Fruit fly (Drosophila melanogaster): ENCODE data around the gene phu.
A peak's percentile ranks its signal among the peaks of the same experiment; 100 is the strongest.

The phu gene

dm6 chr3R:9496748-9497147 is 2.1 kb downstream of the phu start:
- TF ChIP-seq CG8478 (optimal IDR thresholded peaks at IDR 0.05) (no peak), CTCF (optimal IDR thresholded peaks at IDR 0.05) (peak; percentile 43 to 59)

dm6 chr3R:9499238-9499637 is 4.6 kb downstream of the phu start:
- TF ChIP-seq CG8478 (optimal IDR thresholded peaks at IDR 0.05) (no peak), CTCF (optimal IDR thresholded peaks at IDR 0.05) (no peak)

dm6 chr3R:9500193-9501051 is 5.8 kb downstream of the phu start:
- TF ChIP-seq CG8478 (optimal IDR thresholded peaks at IDR 0.05) (no peak), CTCF (optimal IDR thresholded peaks at IDR 0.05) (no peak)

- TF ChIP-seq CG8478 (optimal IDR thresholded peaks at IDR 0.05) (no peak), CTCF (optimal IDR thresholded peaks at IDR 0.05) (no peak)
These were observed 7.2 kb downstream of the phu start for dm6 chr3R:9501489-9502415.

- TF ChIP-seq CTCF (optimal IDR thresholded peaks at IDR 0.05) (no peak), CG8478 (optimal IDR thresholded peaks at IDR 0.05) (no peak)
These were observed 7.8 kb downstream of the phu start, which contains the start of gene RhoL for dm6 chr3R:9502416-9502763. RhoL (minus strand) TSS chr3R:9502581.

dm6 chr3R:9503329-9504088 is 8.9 kb downstream of the phu start:
- TF ChIP-seq CTCF (optimal IDR thresholded peaks at IDR 0.05) (no peak), CG8478 (optimal IDR thresholded peaks at IDR 0.05) (no peak)

- TF ChIP-seq CG8478 (optimal IDR thresholded peaks at IDR 0.05) (no peak), CTCF (optimal IDR thresholded peaks at IDR 0.05) (no peak)
These were observed 9.8 kb downstream of the phu start, which contains the start of gene CG8149 for dm6 chr3R:9504355-9504754. CG8149 (plus strand) TSS chr3R:9504656.

dm6 chr3R:9510070-9510518 is 15.5 kb downstream of the phu start, which contains the start of gene rump:
rump (minus strand) TSS chr3R:9510324.
- no peak for TF ChIP-seq CTCF (optimal IDR thresholded peaks at IDR 0.05)
- TF ChIP-seq CG8478 (optimal IDR thresholded peaks at IDR 0.05), result no peak

- no peak for TF ChIP-seq CG8478 (optimal IDR thresholded peaks at IDR 0.05)
- TF ChIP-seq CTCF (optimal IDR thresholded peaks at IDR 0.05), result no peak
These were observed 17.8 kb downstream of the phu start for dm6 chr3R:9512193-9513051.

dm6 chr3R:9513052-9513420 is 18.4 kb downstream of the phu start, which contains the start of the genes Ras85D and Rlb1:
Ras85D (minus strand) TSS chr3R:9513067.
Rlb1 (plus strand) TSS chr3R:9513327.
- TF ChIP-seq CTCF (optimal IDR thresholded peaks at IDR 0.05) (no peak), CG8478 (optimal IDR thresholded peaks at IDR 0.05) (no peak)

- TF ChIP-seq CTCF (optimal IDR thresholded peaks at IDR 0.05), result peak; percentile 58 to 61
- no peak for TF ChIP-seq CG8478 (optimal IDR thresholded peaks at IDR 0.05)
These were observed 21.3 kb downstream of the phu start, which contains the start of the genes mRpL47, CG8176 and Kdm3 for dm6 chr3R:9515860-9516344. mRpL47 (minus strand) TSS chr3R:9515908. CG8176 (plus strand) TSS chr3R:9516007. Kdm3 (plus strand) TSS chr3R:9516007.

dm6 chr3R:9516400-9516852 is 21.8 kb downstream of the phu start:
- TF ChIP-seq CTCF (optimal IDR thresholded peaks at IDR 0.05) (no peak), CG8478 (optimal IDR thresholded peaks at IDR 0.05) (no peak)

Data from S2 (cell line).